Worm (Caenorhabditis elegans) whole organism, L4 larva: Measurements from ENCODE around the gene arp-11.

Source experiments
- F10B5.3 ChIP-seq: sonication (generic microtip); optimal IDR thresholded peaks from 2 replicates; lab custom pipeline; 2016; ENCODE audit warnings: mild to moderate bottlenecking, missing genetic modification characterization, missing compliant biosample characterization
- F26F4.8 ChIP-seq: fragments of 200-800 bp; sonication (Bioruptor generic); conservative IDR thresholded peaks from 2 replicates; pipeline ENCODE4 v1.3.6; 2022; ENCODE audit warnings: missing genetic modification characterization, missing compliant biosample characterization
- T20F7.1 ChIP-seq: fragments of 200-800 bp; sonication (Bioruptor generic); optimal IDR thresholded peaks from 2 replicates; lab custom pipeline; 2018; ENCODE audit warnings: mild to moderate bottlenecking, missing genetic modification characterization, missing compliant biosample characterization
- Y105C5A.15 ChIP-seq: fragments of 200-800 bp; sonication (Bioruptor generic); IDR thresholded peaks from 2 replicates; pipeline ENCODE4 v1.3.6; 2022; ENCODE audit warnings: missing genetic modification characterization, missing compliant biosample characterization
- Y75B8A.6 ChIP-seq: fragments of 200-800 bp; sonication (Bioruptor generic); IDR thresholded peaks from 2 replicates; pipeline ENCODE4 v1.3.6; 2022; ENCODE audit warnings: missing genetic modification reagents, missing genetic modification characterization, missing compliant biosample characterization
- ZK337.2 ChIP-seq: fragments of 200-800 bp; sonication (Bioruptor generic); IDR thresholded peaks from 2 replicates; pipeline ENCODE4 v1.3.6; 2022; ENCODE audit warnings: missing genetic modification reagents, missing genetic modification characterization, missing compliant biosample characterization
- aha-1 ChIP-seq: fragments of 150-350 bp; peaks from one replicate; lab custom pipeline; 2014; ENCODE audit warnings: missing biosample characterization, missing genetic modification characterization
- ama-1 ChIP-seq: fragments of 150-350 bp; optimal IDR thresholded peaks from 2 replicates; lab custom pipeline; 2014; ENCODE audit warnings: inconsistent platforms, mixed read lengths
- ceh-20 ChIP-seq: fragments of 200-800 bp; sonication (Bioruptor generic); IDR thresholded peaks from 2 replicates; pipeline ENCODE4 v1.3.6; 2022; ENCODE audit warnings: missing genetic modification reagents, missing genetic modification characterization, missing compliant biosample characterization
- ceh-28 ChIP-seq: fragments of 150-350 bp; optimal IDR thresholded peaks from 2 replicates; lab custom pipeline; 2014; ENCODE audit warnings: missing biosample characterization, missing genetic modification reagents, missing genetic modification characterization
- ceh-44 ChIP-seq: fragments of 200-800 bp; sonication (Bioruptor generic); IDR thresholded peaks from 2 replicates; pipeline ENCODE4 v1.3.6; 2022; ENCODE audit warnings: missing genetic modification reagents, missing genetic modification characterization, missing compliant biosample characterization
- ceh-82 ChIP-seq: sonication (generic microtip); optimal IDR thresholded peaks from 2 replicates; lab custom pipeline; 2017; ENCODE audit warnings: missing biosample characterization, missing genetic modification characterization
- ces-1 ChIP-seq: fragments of 150-350 bp; sonication (generic microtip); optimal IDR thresholded peaks from 4 replicates; lab custom pipeline; 2014; ENCODE audit warnings: missing biosample characterization, missing genetic modification reagents, missing genetic modification characterization
- cey-2 ChIP-seq: sonication (generic microtip); optimal IDR thresholded peaks from 3 replicates; lab custom pipeline; 2017; ENCODE audit warnings: missing genetic modification characterization, mild to moderate bottlenecking, missing compliant biosample characterization, antibody characterized with exemption, borderline replicate concordance; ENCODE audit not compliant: insufficient read depth
- ctbp-1 ChIP-seq: fragments of 200-800 bp; sonication (Bioruptor generic); IDR thresholded peaks from 2 replicates; pipeline ENCODE4 v1.3.6; 2022; ENCODE audit warnings: missing genetic modification reagents, missing genetic modification characterization, missing compliant biosample characterization
- daf-16 ChIP-seq, 3 experiments: sonication (generic microtip); optimal IDR thresholded peaks; 2 replicates each; lab custom pipeline; 2016 to 2017; ENCODE audit warnings: missing genetic modification characterization in 3 of 3, missing genetic modification reagents in 3 of 3, mild to moderate bottlenecking in 2 of 3, missing compliant biosample characterization in 2 of 3, missing biosample characterization in 1 of 3, moderate library complexity in 1 of 3
- daf-19 ChIP-seq: fragments of 200-800 bp; sonication (Bioruptor generic); conservative IDR thresholded peaks from 2 replicates; pipeline ENCODE4 v1.3.6; 2022; ENCODE audit warnings: missing genetic modification characterization, missing compliant biosample characterization
- dpl-1 ChIP-seq: fragments of 150-350 bp; optimal IDR thresholded peaks from 2 replicates; lab custom pipeline; 2014; ENCODE audit warnings: missing biosample characterization, missing genetic modification reagents, missing genetic modification characterization
- duxl-1 ChIP-seq: sonication (generic microtip); optimal IDR thresholded peaks from 2 replicates; lab custom pipeline; 2016; ENCODE audit warnings: mild to moderate bottlenecking, missing genetic modification characterization, moderate library complexity, missing compliant biosample characterization; ENCODE audit not compliant: poor library complexity
- dve-1 ChIP-seq: sonication (generic microtip); optimal IDR thresholded peaks from 2 replicates; lab custom pipeline; 2017; ENCODE audit warnings: antibody characterized with exemption, mild to moderate bottlenecking, missing genetic modification characterization, missing compliant biosample characterization; ENCODE audit not compliant: insufficient read depth
- egl-27 ChIP-seq: sonication (generic microtip); optimal IDR thresholded peaks from 3 replicates; lab custom pipeline; 2017; ENCODE audit warnings: missing biosample characterization, missing genetic modification reagents, missing genetic modification characterization
- egl-43 ChIP-seq: fragments of 200-800 bp; sonication (Bioruptor generic); IDR thresholded peaks from 2 replicates; pipeline ENCODE4 v1.3.6; 2022; ENCODE audit warnings: missing genetic modification reagents, missing genetic modification characterization, missing compliant biosample characterization
- fos-1 ChIP-seq: fragments of 150-350 bp; optimal IDR thresholded peaks from 2 replicates; lab custom pipeline; 2014; ENCODE audit warnings: missing biosample characterization, missing genetic modification characterization
- hlh-11 ChIP-seq: fragments of 200-800 bp; sonication (Bioruptor generic); optimal IDR thresholded peaks from 2 replicates; lab custom pipeline; 2018; ENCODE audit warnings: mild to moderate bottlenecking, missing genetic modification characterization, missing compliant biosample characterization
- jun-1 ChIP-seq: fragments of 150-350 bp; optimal IDR thresholded peaks from 2 replicates; lab custom pipeline; 2014; ENCODE audit warnings: missing biosample characterization, missing genetic modification reagents, missing genetic modification characterization
- lin-1 ChIP-seq: fragments of 200-800 bp; sonication (Bioruptor generic); IDR thresholded peaks from 2 replicates; pipeline ENCODE4 v1.3.6; 2022; ENCODE audit warnings: missing genetic modification reagents, missing genetic modification characterization, missing compliant biosample characterization
- lin-13 ChIP-seq: fragments of 150-350 bp; optimal IDR thresholded peaks from 2 replicates; lab custom pipeline; 2014; ENCODE audit warnings: missing biosample characterization, missing genetic modification reagents, missing genetic modification characterization
- lir-3 ChIP-seq: sonication (generic microtip); optimal IDR thresholded peaks from 2 replicates; lab custom pipeline; 2016; ENCODE audit warnings: mild to moderate bottlenecking, missing genetic modification characterization, missing compliant biosample characterization
- lsy-2 ChIP-seq, 2 experiments: fragments of 150-350 bp in 1 of 2; sonication (generic microtip) in 1 of 2; optimal IDR thresholded peaks; 2 replicates each; lab custom pipeline; 2014 to 2017; ENCODE audit warnings: missing biosample characterization in 2 of 2, missing genetic modification characterization in 2 of 2
- madf-9 ChIP-seq: fragments of 200-800 bp; sonication (Bioruptor generic); conservative IDR thresholded peaks from 2 replicates; pipeline ENCODE4 v1.3.6; 2022; ENCODE audit warnings: missing genetic modification reagents, missing genetic modification characterization, missing compliant biosample characterization
- mxl-2 ChIP-seq: fragments of 200-800 bp; sonication (Bioruptor generic); conservative IDR thresholded peaks from 2 replicates; pipeline ENCODE4 v1.3.6; 2022; ENCODE audit warnings: missing genetic modification reagents, missing genetic modification characterization, missing compliant biosample characterization
- mxl-3 ChIP-seq: fragments of 200-800 bp; sonication (Bioruptor generic); optimal IDR thresholded peaks from 2 replicates; lab custom pipeline; 2018; ENCODE audit warnings: mild to moderate bottlenecking, missing genetic modification characterization, missing compliant biosample characterization
- nhr-11 ChIP-seq: fragments of 150-350 bp; optimal IDR thresholded peaks from 2 replicates; lab custom pipeline; 2014; ENCODE audit warnings: missing biosample characterization, missing genetic modification characterization
- nhr-111 ChIP-seq: fragments of 200-800 bp; sonication (Bioruptor generic); optimal IDR thresholded peaks from 2 replicates; lab custom pipeline; 2018; ENCODE audit warnings: mild to moderate bottlenecking, missing genetic modification characterization, missing compliant biosample characterization
- nhr-41 ChIP-seq: fragments of 200-800 bp; sonication (Bioruptor generic); IDR thresholded peaks from 2 replicates; pipeline ENCODE4 v1.3.6; 2022; ENCODE audit warnings: missing genetic modification reagents, missing genetic modification characterization, missing compliant biosample characterization
- nhr-42 ChIP-seq: fragments of 200-800 bp; sonication (Bioruptor generic); IDR thresholded peaks from 2 replicates; pipeline ENCODE4 v1.3.6; 2022; ENCODE audit warnings: missing genetic modification characterization, missing compliant biosample characterization
- nhr-6 ChIP-seq: fragments of 150-350 bp; optimal IDR thresholded peaks from 2 replicates; lab custom pipeline; 2014; ENCODE audit warnings: missing biosample characterization, missing genetic modification characterization
- nhr-76 ChIP-seq: fragments of 150-350 bp; optimal IDR thresholded peaks from 2 replicates; lab custom pipeline; 2014; ENCODE audit warnings: missing biosample characterization, missing genetic modification characterization
- pha-4 ChIP-seq, 2 experiments: fragments of 150-350 bp in 1 of 2; fragments of 200-800 bp in 1 of 2; sonication (Bioruptor generic) in 1 of 2; IDR thresholded peaks in 1 of 2; optimal IDR thresholded peaks in 1 of 2; 2 replicates each; pipeline versions ENCODE4 v1.3.6 to Lab custom; 2014 to 2022; ENCODE audit warnings: missing genetic modification characterization in 2 of 2, missing genetic modification reagents in 2 of 2, missing biosample characterization in 1 of 2, missing compliant biosample characterization in 1 of 2
- php-3 ChIP-seq: fragments of 200-800 bp; sonication (Bioruptor generic); IDR thresholded peaks from 2 replicates; pipeline ENCODE4 v1.3.6; 2022; ENCODE audit warnings: missing genetic modification reagents, missing genetic modification characterization, missing compliant biosample characterization
- pqm-1 ChIP-seq: sonication (generic microtip); optimal IDR thresholded peaks from 2 replicates; lab custom pipeline; 2017; ENCODE audit warnings: missing biosample characterization, missing genetic modification characterization
- sdz-12 ChIP-seq: fragments of 200-800 bp; sonication (Bioruptor generic); optimal IDR thresholded peaks from 2 replicates; lab custom pipeline; 2018; ENCODE audit warnings: mild to moderate bottlenecking, missing genetic modification characterization, missing compliant biosample characterization
- snpc-1.2 ChIP-seq: fragments of 200-800 bp; sonication (Bioruptor generic); IDR thresholded peaks from 2 replicates; pipeline ENCODE4 v1.3.6; 2022; ENCODE audit warnings: missing genetic modification reagents, missing genetic modification characterization, missing compliant biosample characterization
- snpc-4 ChIP-seq: fragments of 150-350 bp; optimal IDR thresholded peaks from 2 replicates; lab custom pipeline; 2014; ENCODE audit warnings: missing biosample characterization, missing genetic modification characterization
- spr-1 ChIP-seq: sonication (generic microtip); optimal IDR thresholded peaks from 2 replicates; lab custom pipeline; 2016; ENCODE audit warnings: mild to moderate bottlenecking, missing genetic modification characterization, missing compliant biosample characterization
- vab-7 ChIP-seq: fragments of 200-800 bp; sonication (Bioruptor generic); IDR thresholded peaks from 2 replicates; pipeline ENCODE4 v1.3.6; 2022; ENCODE audit warnings: missing genetic modification reagents, missing genetic modification characterization, missing compliant biosample characterization
- zag-1 ChIP-seq: fragments of 150-350 bp; optimal IDR thresholded peaks from 2 replicates; lab custom pipeline; 2014; ENCODE audit warnings: missing biosample characterization, missing genetic modification characterization
- zfp-3 ChIP-seq: fragments of 200-800 bp; sonication (Bioruptor generic); conservative IDR thresholded peaks from 2 replicates; pipeline ENCODE4 v1.3.6; 2022; ENCODE audit warnings: missing genetic modification reagents, missing genetic modification characterization, missing compliant biosample characterization
- zip-2 ChIP-seq: fragments of 150-350 bp; optimal IDR thresholded peaks from 2 replicates; lab custom pipeline; 2014; ENCODE audit warnings: missing biosample characterization, missing genetic modification characterization

Gene arp-11

DNA sequence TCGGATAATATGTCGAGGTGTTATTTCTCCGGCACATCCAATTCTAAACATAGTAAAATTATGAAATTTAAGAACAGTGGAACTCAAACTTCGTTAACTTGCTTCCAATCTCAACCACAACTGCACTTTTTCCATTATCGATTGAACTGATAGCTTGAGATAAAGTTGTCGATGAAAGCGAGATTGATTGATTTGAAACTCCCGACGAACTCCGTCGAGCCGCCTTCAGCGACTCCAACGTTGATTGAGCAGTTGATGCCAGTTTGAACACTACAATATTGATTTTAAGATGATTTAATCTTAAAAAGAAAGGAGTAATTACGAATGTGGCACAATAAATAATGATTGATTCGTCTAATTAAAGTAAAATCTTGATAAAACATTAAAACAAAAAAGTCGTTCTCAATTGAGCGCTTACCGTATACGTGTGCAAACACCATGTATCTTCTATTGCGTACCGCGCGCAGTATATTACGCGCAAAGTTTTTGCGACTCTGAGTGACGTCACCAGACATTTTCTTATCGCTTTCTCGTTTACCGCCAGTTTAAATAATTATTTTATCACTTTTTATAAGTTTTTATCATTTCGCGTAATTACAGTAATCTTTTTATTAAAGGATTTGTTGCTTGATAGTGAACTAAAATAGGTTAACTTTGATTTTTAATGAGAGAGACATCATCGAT is at the start of gene arp-11 (continued):
- 0 out of 2 replicates have a peak, but pooled peaks have one; percentile 33 for TF ChIP-seq lin-1 (GFP tag; lab: Robert Waterston, UW)
- TF ChIP-seq ZK337.2 (GFP tag; lab: Robert Waterston, UW) = no peak
- peak; percentile 75 to 98 for TF ChIP-seq lsy-2 (tag; optimal IDR thresholded peaks at IDR 0.05; lab: Kevin White, UChicago)
- no peak for TF ChIP-seq F26F4.8 (GFP tag; lab: Robert Waterston, UW)
- TF ChIP-seq Y75B8A.6 (GFP tag; lab: Robert Waterston, UW) = no peak
- peak; percentile 77 for TF ChIP-seq dpl-1 (GFP tag; lab: Kevin White, UChicago)
- 0 out of 2 replicates have a peak, but pooled peaks have one; percentile 29 for TF ChIP-seq ceh-20
- TF ChIP-seq nhr-42 = no peak
- TF ChIP-seq ceh-28 = no peak
- TF ChIP-seq cey-2 = no peak
- no peak for TF ChIP-seq ctbp-1 (GFP tag; lab: Robert Waterston, UW)
- TF ChIP-seq zip-2 (tag; lab: Kevin White, UChicago) = no peak
- no peak for TF ChIP-seq jun-1
- TF ChIP-seq spr-1 (tag; lab: Kevin White, UChicago) = no peak
- TF ChIP-seq aha-1 (tag; lab: Kevin White, UChicago) = no peak
- TF ChIP-seq zfp-3 (GFP tag; lab: Robert Waterston, UW) = 0 out of 2 replicates have a peak, but pooled peaks have one; percentile 43
- 0 out of 2 replicates have a peak, but pooled peaks have one; percentile 53 for TF ChIP-seq php-3 (GFP tag; lab: Robert Waterston, UW)
- TF ChIP-seq sdz-12 (GFP tag; lab: Kevin White, UChicago) = no peak
- TF ChIP-seq dve-1 (tag; lab: Kevin White, UChicago) = peak; percentile 96
- TF ChIP-seq mxl-3 = no peak
- peak in 1 of 2 experiments; percentile 5 for TF ChIP-seq daf-16 (GFP tag; optimal IDR thresholded peaks at IDR 0.05; lab: Kevin White, UChicago)
- peak; percentile 77 for TF ChIP-seq daf-16 (tag; optimal IDR thresholded peaks at IDR 0.05; lab: Kevin White, UChicago)
- no peak for TF ChIP-seq duxl-1 (tag; lab: Kevin White, UChicago)
- no peak for TF ChIP-seq fos-1 (tag; lab: Kevin White, UChicago)
- TF ChIP-seq nhr-111 = no peak
- no peak for TF ChIP-seq daf-19 (GFP tag; lab: Robert Waterston, UW)
- peak; percentile 46 for TF ChIP-seq pha-4 (GFP tag; IDR thresholded peaks at IDR 0.05; lab: Robert Waterston, UW)
- peak; percentile 78 for TF ChIP-seq pha-4 (tag; optimal IDR thresholded peaks at IDR 0.05; lab: Kevin White, UChicago)
- TF ChIP-seq zag-1 (tag; lab: Kevin White, UChicago) = no peak
- no peak for TF ChIP-seq ama-1 (lab: Kevin White, UChicago)
- TF ChIP-seq pqm-1 (tag; lab: Kevin White, UChicago) = no peak
- TF ChIP-seq madf-9 (GFP tag; lab: Robert Waterston, UW) = no peak
- no peak for TF ChIP-seq snpc-1.2
- no peak for TF ChIP-seq snpc-4
- TF ChIP-seq F10B5.3 = no peak
- TF ChIP-seq lin-13 (GFP tag; lab: Kevin White, UChicago) = peak; percentile 21
- TF ChIP-seq T20F7.1 = peak; percentile 67
- TF ChIP-seq Y105C5A.15 (GFP tag; lab: Robert Waterston, UW) = no peak
- peak; percentile 19 for TF ChIP-seq nhr-11
- no peak for TF ChIP-seq nhr-76 (tag; lab: Kevin White, UChicago)
- TF ChIP-seq egl-43 (GFP tag; lab: Robert Waterston, UW) = no peak
- TF ChIP-seq mxl-2 (GFP tag; lab: Robert Waterston, UW) = no peak
- TF ChIP-seq ces-1 (GFP tag; lab: Kevin White, UChicago) = no peak
- TF ChIP-seq hlh-11 (tag; lab: Kevin White, UChicago) = peak; percentile 74
- TF ChIP-seq ceh-44 (GFP tag; lab: Robert Waterston, UW) = no peak
- peak; percentile 62 for TF ChIP-seq nhr-6 (tag; lab: Kevin White, UChicago)
- TF ChIP-seq nhr-41 (GFP tag; lab: Robert Waterston, UW) = no peak
- no peak for TF ChIP-seq lir-3 (tag; lab: Kevin White, UChicago)
- TF ChIP-seq vab-7 (GFP tag; lab: Robert Waterston, UW) = no peak
- TF ChIP-seq ceh-82 (tag; lab: Kevin White, UChicago) = no peak
- TF ChIP-seq egl-27 (tag; lab: Kevin White, UChicago) = no peak
